Worm (Caenorhabditis elegans): ENCODE results near the gene K02C4.3.

K02C4.3 gene

DNA sequence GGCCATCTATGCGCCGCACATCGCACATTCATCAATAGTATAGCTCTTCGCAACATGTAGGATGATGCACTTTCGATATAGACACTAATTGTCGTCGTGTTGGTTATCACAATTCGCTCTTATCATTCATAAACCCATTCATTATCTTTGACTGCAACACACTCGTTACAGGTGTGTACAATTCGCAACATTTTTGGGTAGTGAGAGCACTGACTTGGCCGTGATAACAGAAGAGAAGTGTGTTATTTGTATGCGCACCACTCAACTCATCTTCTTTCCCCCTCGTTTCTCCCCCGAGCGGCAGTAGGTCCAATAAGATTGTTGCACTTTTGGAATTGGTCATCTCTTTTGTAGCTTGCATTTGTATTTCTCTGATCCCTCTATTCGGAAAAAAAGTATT lies 40.6 kb upstream of the K02C4.3 start:
- no peak for TF ChIP-seq tbx-2 (tag; optimal IDR thresholded peaks at IDR 0.05)
- TF ChIP-seq ama-1 (optimal IDR thresholded peaks at IDR 0.05), result no peak
- no peak for TF ChIP-seq nhr-23 (tag; optimal IDR thresholded peaks at IDR 0.05)
- peak; percentile 4 for TF ChIP-seq nfya-1 (tag; optimal IDR thresholded peaks at IDR 0.05; ENCODE audit: insufficient read depth)
- no peak for TF ChIP-seq mdl-1 (tag; optimal IDR thresholded peaks at IDR 0.05)
- peak; percentile 82 for TF ChIP-seq pha-4 (tag; optimal IDR thresholded peaks at IDR 0.05)
- TF ChIP-seq nhr-12 (tag; optimal IDR thresholded peaks at IDR 0.05), result no peak
- no peak for TF ChIP-seq elt-3 (tag; optimal IDR thresholded peaks at IDR 0.05)
- no peak for TF ChIP-seq unc-62 (GFP tag; optimal IDR thresholded peaks at IDR 0.05)
- TF ChIP-seq sea-2 (GFP tag; optimal IDR thresholded peaks at IDR 0.05), result no peak
- TF ChIP-seq elt-2 (tag; optimal IDR thresholded peaks at IDR 0.05), result peak; percentile 93
- TF ChIP-seq nhr-77 (tag; optimal IDR thresholded peaks at IDR 0.05), result no peak
- no peak for TF ChIP-seq nhr-67 (tag; optimal IDR thresholded peaks at IDR 0.05)
- no peak for TF ChIP-seq nhr-43 (tag; optimal IDR thresholded peaks at IDR 0.05; ENCODE audit: poor library complexity, severe bottlenecking)
- TF ChIP-seq pqm-1 (tag; optimal IDR thresholded peaks at IDR 0.05), result peak; percentile 95
- no peak for TF ChIP-seq unc-39 (tag; optimal IDR thresholded peaks at IDR 0.05)
- no peak for TF ChIP-seq nhr-28 (tag; optimal IDR thresholded peaks at IDR 0.05)
- no peak for TF ChIP-seq nhr-25 (tag; optimal IDR thresholded peaks at IDR 0.05)
- no peak for TF ChIP-seq zag-1 (tag; optimal IDR thresholded peaks at IDR 0.05)
- TF ChIP-seq fos-1 (tag; optimal IDR thresholded peaks at IDR 0.05), result no peak
- TF ChIP-seq nhr-11 (tag; optimal IDR thresholded peaks at IDR 0.05), result no peak
- peak; percentile 65 for TF ChIP-seq jun-1 (tag; optimal IDR thresholded peaks at IDR 0.05)
- TF ChIP-seq ztf-11 (tag; optimal IDR thresholded peaks at IDR 0.05), result no peak
- no peak for TF ChIP-seq nhr-76 (tag; optimal IDR thresholded peaks at IDR 0.05)
- no peak for TF ChIP-seq ceh-82 (tag; optimal IDR thresholded peaks at IDR 0.05)
- TF ChIP-seq ZK546.5 (tag; optimal IDR thresholded peaks at IDR 0.05), result no peak
- TF ChIP-seq hmg-11 (tag; optimal IDR thresholded peaks at IDR 0.05), result no peak
- no peak for TF ChIP-seq ceh-16 (tag; optimal IDR thresholded peaks at IDR 0.05)
- TF ChIP-seq ceh-9 (tag; optimal IDR thresholded peaks at IDR 0.05), result no peak
- no peak for TF ChIP-seq elt-1 (tag; optimal IDR thresholded peaks at IDR 0.05)
- TF ChIP-seq mml-1 (tag; optimal IDR thresholded peaks at IDR 0.05), result no peak
- TF ChIP-seq fkh-2 (tag; optimal IDR thresholded peaks at IDR 0.05), result no peak
- no peak for TF ChIP-seq eor-1 (tag; optimal IDR thresholded peaks at IDR 0.05)
- TF ChIP-seq ztf-4 (tag; optimal IDR thresholded peaks at IDR 0.05), result no peak
- no peak for TF ChIP-seq ceh-28 (tag; optimal IDR thresholded peaks at IDR 0.05)
- no peak for TF ChIP-seq R02D3.7 (tag; optimal IDR thresholded peaks at IDR 0.05)
- peak; percentile 23 for TF ChIP-seq lin-39 (tag; optimal IDR thresholded peaks at IDR 0.05)
- TF ChIP-seq daf-12 (tag; optimal IDR thresholded peaks at IDR 0.05), result no peak

ce11 chrII:8126617-8127016 lies 40.0 kb upstream of the K02C4.3 start:
- TF ChIP-seq fkh-2 (tag; optimal IDR thresholded peaks at IDR 0.05), result no peak
- no peak for TF ChIP-seq nhr-11 (tag; optimal IDR thresholded peaks at IDR 0.05)
- no peak for TF ChIP-seq tbx-2 (tag; optimal IDR thresholded peaks at IDR 0.05)
- no peak for TF ChIP-seq nhr-67 (tag; optimal IDR thresholded peaks at IDR 0.05)
- no peak for TF ChIP-seq fkh-10 (GFP tag; optimal IDR thresholded peaks at IDR 0.05)
- no peak for TF ChIP-seq nhr-12 (tag; optimal IDR thresholded peaks at IDR 0.05)
- no peak for TF ChIP-seq nhr-77 (tag; optimal IDR thresholded peaks at IDR 0.05)
- no peak for TF ChIP-seq nhr-43 (tag; optimal IDR thresholded peaks at IDR 0.05; ENCODE audit: poor library complexity, severe bottlenecking)
- TF ChIP-seq elt-2 (tag; optimal IDR thresholded peaks at IDR 0.05), result no peak
- TF ChIP-seq mml-1 (tag; optimal IDR thresholded peaks at IDR 0.05), result no peak

DNA sequence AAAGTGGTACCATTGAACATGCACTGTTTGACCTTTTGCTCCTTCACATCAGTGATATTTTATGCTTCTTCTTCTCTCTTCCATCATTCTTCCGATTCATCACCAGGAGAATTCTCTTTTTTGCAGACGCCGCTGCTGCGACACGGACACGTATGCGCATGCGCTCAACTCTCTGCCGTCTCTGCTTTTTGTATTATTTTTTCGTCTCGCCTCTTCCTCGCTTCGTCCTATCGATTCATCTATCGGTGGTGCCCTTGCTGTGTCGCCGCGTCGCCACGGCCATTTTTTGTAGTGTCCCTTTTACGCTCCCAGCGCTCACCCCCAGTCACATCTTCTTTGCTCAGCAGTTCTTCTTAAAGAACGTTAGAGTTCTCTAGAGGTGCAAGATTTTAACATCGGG lies 39.5 kb upstream of the K02C4.3 start:
- TF ChIP-seq ceh-28 (tag; optimal IDR thresholded peaks at IDR 0.05) (peak; percentile 61), elt-1 (tag; optimal IDR thresholded peaks at IDR 0.05) (no peak), ceh-82 (tag; optimal IDR thresholded peaks at IDR 0.05) (no peak), lin-15B (tag; optimal IDR thresholded peaks at IDR 0.05) (peak; percentile 20), ceh-9 (tag; optimal IDR thresholded peaks at IDR 0.05) (no peak), nhr-12 (tag; optimal IDR thresholded peaks at IDR 0.05) (no peak), nhr-11 (tag; optimal IDR thresholded peaks at IDR 0.05) (no peak), lin-39 (tag; optimal IDR thresholded peaks at IDR 0.05) (peak; percentile 88), pqm-1 (tag; optimal IDR thresholded peaks at IDR 0.05) (no peak), unc-62 (GFP tag; optimal IDR thresholded peaks at IDR 0.05) (peak; percentile 31), lsy-12 (tag; optimal IDR thresholded peaks at IDR 0.05) (peak; percentile 7), tbx-2 (tag; optimal IDR thresholded peaks at IDR 0.05) (no peak), nfya-1 (tag; optimal IDR thresholded peaks at IDR 0.05; ENCODE audit: insufficient read depth) (peak; percentile 83), elt-2 (tag; optimal IDR thresholded peaks at IDR 0.05) (peak; percentile 31), nhr-77 (tag; optimal IDR thresholded peaks at IDR 0.05) (no peak), pha-4 (tag; optimal IDR thresholded peaks at IDR 0.05) (peak; percentile 14), snpc-4 (tag; optimal IDR thresholded peaks at IDR 0.05) (peak; percentile 63), jun-1 (tag; optimal IDR thresholded peaks at IDR 0.05) (no peak), nhr-237 (tag; optimal IDR thresholded peaks at IDR 0.05) (no peak), mdl-1 (tag; optimal IDR thresholded peaks at IDR 0.05) (peak; percentile 9), nhr-23 (tag; optimal IDR thresholded peaks at IDR 0.05) (no peak), ama-1 (optimal IDR thresholded peaks at IDR 0.05) (peak; percentile 13), nhr-43 (tag; optimal IDR thresholded peaks at IDR 0.05; ENCODE audit: poor library complexity, severe bottlenecking) (no peak), R02D3.7 (tag; optimal IDR thresholded peaks at IDR 0.05) (no peak), ZK546.5 (tag; optimal IDR thresholded peaks at IDR 0.05) (no peak), elt-3 (tag; optimal IDR thresholded peaks at IDR 0.05) (no peak), hmg-11 (tag; optimal IDR thresholded peaks at IDR 0.05) (no peak), aly-2 (tag; optimal IDR thresholded peaks at IDR 0.05) (no peak), egl-5 (tag; optimal IDR thresholded peaks at IDR 0.05) (no peak), eor-1 (tag; optimal IDR thresholded peaks at IDR 0.05) (no peak), fkh-10 (GFP tag; optimal IDR thresholded peaks at IDR 0.05) (peak; percentile 30)

All from whole organism, L3 larva.